Worm (Caenorhabditis elegans): ENCODE measurements around the gene C49F5.8.

The C49F5.8 gene

ce11 chrX:11934933-11935332, 25.0 kb upstream of the C49F5.8 start (continued):
- TF ChIP-seq ceh-83 (GFP tag; optimal IDR thresholded peaks at IDR 0.05): peak; percentile 69
- TF ChIP-seq unc-120 (tag; optimal IDR thresholded peaks at IDR 0.05; ENCODE audit: poor library complexity, severe bottlenecking): peak; percentile 75

ce11 chrX:11937343-11937935, 22.5 kb upstream of the C49F5.8 start:
- TF ChIP-seq M03D4.4 (tag; optimal IDR thresholded peaks at IDR 0.05) (peak; percentile 53), unc-39 (tag; optimal IDR thresholded peaks at IDR 0.05) (peak; percentile 80), nhr-76 (tag; optimal IDR thresholded peaks at IDR 0.05) (peak; percentile 75), unc-62 (GFP tag; optimal IDR thresholded peaks at IDR 0.05) (peak; percentile 92), bed-3 (GFP tag; optimal IDR thresholded peaks at IDR 0.05) (no peak), nhr-12 (tag; optimal IDR thresholded peaks at IDR 0.05) (peak; percentile 79), ztf-11 (tag; optimal IDR thresholded peaks at IDR 0.05) (peak; percentile 97), unc-120 (tag; optimal IDR thresholded peaks at IDR 0.05; ENCODE audit: poor library complexity, severe bottlenecking) (peak; percentile 89), ceh-83 (GFP tag; optimal IDR thresholded peaks at IDR 0.05) (peak; percentile 59), elt-3 (tag; optimal IDR thresholded peaks at IDR 0.05) (peak; percentile 88), blmp-1 (tag; optimal IDR thresholded peaks at IDR 0.05) (peak; percentile 44), snpc-4 (tag; optimal IDR thresholded peaks at IDR 0.05) (no peak), ceh-43 (GFP tag; optimal IDR thresholded peaks at IDR 0.05) (peak; percentile 47), nhr-2 (tag; optimal IDR thresholded peaks at IDR 0.05) (no peak), drap-1 (GFP tag; optimal IDR thresholded peaks at IDR 0.05) (peak; percentile 95), mep-1 (tag; optimal IDR thresholded peaks at IDR 0.05) (peak; percentile 96), sem-2 (GFP tag; optimal IDR thresholded peaks at IDR 0.05) (no peak), ces-1 (GFP tag; optimal IDR thresholded peaks at IDR 0.05) (peak; percentile 97), pha-4 (tag; optimal IDR thresholded peaks at IDR 0.05) (peak; percentile 92), ham-2 (GFP tag; optimal IDR thresholded peaks at IDR 0.05) (peak; percentile 28), nhr-237 (tag; optimal IDR thresholded peaks at IDR 0.05) (peak; percentile 99), lsy-2 (tag; optimal IDR thresholded peaks at IDR 0.05) (peak; percentile 88), cnd-1 (tag; optimal IDR thresholded peaks at IDR 0.05) (peak; percentile 86), tbx-8 (GFP tag; optimal IDR thresholded peaks at IDR 0.05) (peak; percentile 59), mab-5 (tag; optimal IDR thresholded peaks at IDR 0.05) (peak; percentile 94), ceh-39 (tag; optimal IDR thresholded peaks at IDR 0.05) (peak; percentile 95), flh-1 (GFP tag; optimal IDR thresholded peaks at IDR 0.05) (no peak), zip-8 (tag; optimal IDR thresholded peaks at IDR 0.05) (no peak), hlh-1 (tag; optimal IDR thresholded peaks at IDR 0.05) (peak; percentile 85), nhr-28 (tag; optimal IDR thresholded peaks at IDR 0.05) (peak; percentile 55), mls-2 (tag; optimal IDR thresholded peaks at IDR 0.05) (peak; percentile 43), lin-13 (tag; optimal IDR thresholded peaks at IDR 0.05) (peak; percentile 78), sptf-1 (tag; optimal IDR thresholded peaks at IDR 0.05) (peak; percentile 87), lin-32 (GFP tag; optimal IDR thresholded peaks at IDR 0.05) (peak; percentile 7), elt-1 (tag; optimal IDR thresholded peaks at IDR 0.05; ENCODE audit: borderline replicate concordance, insufficient read depth) (no peak)

ce11 chrX:11938826-11939225, 21.1 kb upstream of the C49F5.8 start, which contains the start of gene F55G7.5:
Gene F55G7.5 (minus strand): TSS chrX:11938926.
- TF ChIP-seq M03D4.4 (tag; optimal IDR thresholded peaks at IDR 0.05) (no peak), mep-1 (tag; optimal IDR thresholded peaks at IDR 0.05) (no peak), hlh-1 (tag; optimal IDR thresholded peaks at IDR 0.05) (no peak), elt-3 (tag; optimal IDR thresholded peaks at IDR 0.05) (no peak), nhr-2 (tag; optimal IDR thresholded peaks at IDR 0.05) (no peak)

ce11 chrX:11941951-11942350, 18.0 kb upstream of the C49F5.8 start, which contains the start of gene F55G7.3:
Gene F55G7.3 (minus strand): TSS chrX:11942051.
- no peak for TF ChIP-seq elt-1 (tag; optimal IDR thresholded peaks at IDR 0.05; ENCODE audit: borderline replicate concordance, insufficient read depth)
- TF ChIP-seq flh-1 (GFP tag; optimal IDR thresholded peaks at IDR 0.05): no peak

All from whole organism, mixed stage, embryonic.